Worm (Caenorhabditis elegans) whole organism, young adult: ENCODE results near the gene M02B7.2.

Source experiments
- D2030.7 ChIP-seq: fragments of 200-800 bp; sonication (Bioruptor generic); IDR thresholded peaks from 2 replicates; pipeline ENCODE4 v1.3.6; 2022; ENCODE audit warnings: missing genetic modification reagents, missing genetic modification characterization, missing compliant biosample characterization
- F57C9.4 ChIP-seq: sonication (generic microtip); optimal IDR thresholded peaks from 2 replicates; lab custom pipeline; 2017; ENCODE audit warnings: mild to moderate bottlenecking, missing genetic modification characterization, missing compliant biosample characterization
- ama-1 ChIP-seq, 3 experiments: fragments of 150-350 bp in 1 of 3; sonication (generic microtip) in 2 of 3; optimal IDR thresholded peaks; 2 replicates each; lab custom pipeline; 2014 to 2018; ENCODE audit warnings: missing biosample characterization in 2 of 3, missing genetic modification characterization in 2 of 3, missing genetic modification reagents in 2 of 3
- aptf-3 ChIP-seq: fragments of 200-800 bp; sonication (Bioruptor generic); IDR thresholded peaks from 2 replicates; pipeline ENCODE4 v1.3.6; 2022; ENCODE audit warnings: missing genetic modification characterization, missing compliant biosample characterization
- ceh-91 ChIP-seq: fragments of 200-800 bp; sonication (Bioruptor generic); IDR thresholded peaks from 2 replicates; pipeline ENCODE4 v1.3.6; 2022; ENCODE audit warnings: missing genetic modification reagents, missing genetic modification characterization, missing compliant biosample characterization
- egl-44 ChIP-seq: fragments of 200-800 bp; sonication (Bioruptor generic); IDR thresholded peaks from 2 replicates; pipeline ENCODE4 v1.3.6; 2022; ENCODE audit warnings: missing genetic modification reagents, missing genetic modification characterization, missing compliant biosample characterization
- hmg-1.2 ChIP-seq: fragments of 200-800 bp; sonication (Bioruptor generic); IDR thresholded peaks from 2 replicates; pipeline ENCODE4 v1.3.6; 2022; ENCODE audit warnings: missing genetic modification reagents, missing genetic modification characterization, missing compliant biosample characterization
- let-607 ChIP-seq, 2 experiments: fragments of 200-800 bp in 1 of 2; sonication (Bioruptor generic) in 1 of 2; sonication (generic microtip) in 1 of 2; optimal IDR thresholded peaks; 2 replicates each; lab custom pipeline; 2016 to 2018; ENCODE audit warnings: mild to moderate bottlenecking in 2 of 2, missing compliant biosample characterization in 2 of 2, missing genetic modification characterization in 2 of 2, moderate library complexity in 2 of 2, missing genotype in 1 of 2
- lsy-27 ChIP-seq: sonication (generic microtip); optimal IDR thresholded peaks from 2 replicates; lab custom pipeline; 2017; ENCODE audit warnings: missing genetic modification characterization, mild to moderate bottlenecking, missing compliant biosample characterization, antibody characterized with exemption, missing genotype, borderline replicate concordance; ENCODE audit not compliant: insufficient read depth
- nhr-27 ChIP-seq: fragments of 200-800 bp; sonication (Bioruptor generic); optimal IDR thresholded peaks from 2 replicates; lab custom pipeline; 2018; ENCODE audit warnings: mild to moderate bottlenecking, missing genetic modification characterization, moderate library complexity, missing compliant biosample characterization
- snpc-1.1 ChIP-seq: sonication (generic microtip); optimal IDR thresholded peaks from 2 replicates; lab custom pipeline; 2017; ENCODE audit warnings: missing genetic modification characterization, mild to moderate bottlenecking, missing compliant biosample characterization, antibody characterized with exemption, moderate library complexity, missing genotype, missing genetic modification reagents; ENCODE audit not compliant: insufficient read depth
- ztf-28 ChIP-seq: fragments of 200-800 bp; sonication (Bioruptor generic); IDR thresholded peaks from 2 replicates; pipeline ENCODE4 v1.3.6; 2022; ENCODE audit warnings: missing genetic modification reagents, missing genetic modification characterization, missing compliant biosample characterization

ce11 chrIV:3767749-3768148 is 35.6 kb upstream of the M02B7.2 start:
- TF ChIP-seq hmg-1.2 (GFP tag; lab: Robert Waterston, UW), result no peak
- no peak for TF ChIP-seq ama-1 (optimal IDR thresholded peaks at IDR 0.05; lab: Kevin White, UChicago)
- no peak for TF ChIP-seq ama-1 (GFP tag; optimal IDR thresholded peaks at IDR 0.05; lab: Kevin White, UChicago)
- no peak for TF ChIP-seq D2030.7 (GFP tag; lab: Robert Waterston, UW)
- no peak for TF ChIP-seq ceh-91 (GFP tag; lab: Robert Waterston, UW)
- TF ChIP-seq ztf-28 (GFP tag; lab: Robert Waterston, UW), result no peak
- TF ChIP-seq snpc-1.1 (tag; lab: Kevin White, UChicago), result no peak
- TF ChIP-seq egl-44, result no peak
- no peak for TF ChIP-seq aptf-3 (GFP tag; lab: Robert Waterston, UW)
- TF ChIP-seq let-607 (tag; optimal IDR thresholded peaks at IDR 0.05; lab: Kevin White, UChicago), result no peak
- no peak for TF ChIP-seq F57C9.4 (tag; lab: Kevin White, UChicago)
- TF ChIP-seq nhr-27 (tag; lab: Kevin White, UChicago), result no peak
- no peak for TF ChIP-seq lsy-27 (tag; lab: Kevin White, UChicago)
